Worm (Caenorhabditis elegans) whole organism, L4/young adult: ENCODE measurements around the gene Y57G11C.5.

Experiments used
- W03F9.2 ChIP-seq: fragments of 150-350 bp; optimal IDR thresholded peaks from 2 replicates; lab custom pipeline; 2014; ENCODE audit warnings: missing biosample characterization, missing genetic modification characterization
- dao-5 ChIP-seq: sonication (generic microtip); optimal IDR thresholded peaks from 2 replicates; lab custom pipeline; 2016; ENCODE audit warnings: missing genotype, missing genetic modification characterization, moderate library complexity, missing compliant biosample characterization
- him-1 ChIP-seq: sonication (generic microtip); optimal IDR thresholded peaks from 2 replicates; lab custom pipeline; 2016; ENCODE audit warnings: missing genotype, missing genetic modification reagents, missing genetic modification characterization, missing compliant biosample characterization

The Y57G11C.5 gene

DNA sequence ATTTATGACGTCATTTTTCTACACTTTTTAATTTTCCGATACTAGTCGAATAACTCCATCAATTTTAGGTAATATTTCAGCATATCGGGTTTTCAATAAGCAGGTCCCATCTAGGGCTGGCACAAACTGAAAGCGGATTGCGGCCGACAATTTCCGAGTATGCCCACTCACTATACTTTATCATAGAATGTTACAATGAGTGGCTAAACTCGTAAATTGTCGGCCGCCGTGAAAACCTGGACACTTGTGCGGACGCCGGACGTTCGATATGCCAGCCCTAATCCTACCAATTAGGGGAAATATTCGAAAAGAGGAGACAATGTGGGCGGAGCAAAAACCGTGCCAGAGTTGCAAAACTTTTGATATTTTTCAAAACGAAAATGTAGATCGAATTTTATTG is 5.6 kb downstream of the Y57G11C.5 start:
- TF ChIP-seq W03F9.2 (tag; lab: Kevin White, UChicago), result no peak
- TF ChIP-seq dao-5 (tag; lab: Kevin White, UChicago), result no peak
- TF ChIP-seq him-1 (tag; lab: Kevin White, UChicago), result no peak

DNA sequence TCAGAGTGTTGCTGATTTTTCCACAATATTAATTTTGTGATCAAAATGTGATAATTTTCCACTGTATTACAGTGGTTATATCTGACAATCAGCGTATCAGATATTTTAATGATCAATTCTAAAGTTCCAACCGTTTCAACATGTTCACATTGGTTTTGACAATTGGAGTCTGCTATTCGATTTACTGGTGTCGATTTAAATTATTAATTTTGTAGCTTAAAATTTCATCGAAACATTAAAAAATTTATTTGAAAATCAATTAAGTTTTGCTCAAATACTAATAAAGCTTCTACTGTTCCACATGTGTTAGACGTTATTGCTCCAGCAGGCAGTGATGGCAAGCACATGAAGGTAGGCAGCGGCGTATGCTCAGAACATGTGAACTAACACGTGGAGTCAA is 7.5 kb downstream of the Y57G11C.5 start:
- TF ChIP-seq W03F9.2 (tag; lab: Kevin White, UChicago), result no peak
- no peak for TF ChIP-seq him-1 (tag; lab: Kevin White, UChicago)
- TF ChIP-seq dao-5 (tag; lab: Kevin White, UChicago), result no peak

DNA sequence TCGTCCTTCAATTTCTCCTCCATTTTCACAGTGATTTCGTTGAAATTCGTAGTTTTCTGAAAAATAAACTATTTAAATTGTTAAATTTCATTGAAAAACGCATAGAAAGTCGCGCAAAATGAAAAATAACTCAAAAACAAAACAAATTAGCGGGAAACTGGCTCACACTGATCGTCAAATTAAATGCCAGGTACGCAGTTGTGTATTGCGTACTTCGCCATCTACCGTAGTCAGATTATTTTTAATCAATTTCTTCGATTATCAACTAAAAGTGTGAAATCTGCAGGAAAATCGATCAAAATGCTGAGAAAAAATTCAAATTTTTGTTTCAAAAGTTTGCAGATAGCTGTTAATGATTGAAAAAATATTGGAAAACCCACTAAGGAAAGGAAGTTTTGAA is 10.3 kb downstream of the Y57G11C.5 start, which contains the start of gene Y57G11C.499:
Y57G11C.499 (minus strand) TSS at position 23 of the 400 bp plus-strand sequence.
- TF ChIP-seq dao-5 (tag; lab: Kevin White, UChicago) (no peak), him-1 (tag; lab: Kevin White, UChicago) (no peak), W03F9.2 (tag; lab: Kevin White, UChicago) (no peak)

DNA sequence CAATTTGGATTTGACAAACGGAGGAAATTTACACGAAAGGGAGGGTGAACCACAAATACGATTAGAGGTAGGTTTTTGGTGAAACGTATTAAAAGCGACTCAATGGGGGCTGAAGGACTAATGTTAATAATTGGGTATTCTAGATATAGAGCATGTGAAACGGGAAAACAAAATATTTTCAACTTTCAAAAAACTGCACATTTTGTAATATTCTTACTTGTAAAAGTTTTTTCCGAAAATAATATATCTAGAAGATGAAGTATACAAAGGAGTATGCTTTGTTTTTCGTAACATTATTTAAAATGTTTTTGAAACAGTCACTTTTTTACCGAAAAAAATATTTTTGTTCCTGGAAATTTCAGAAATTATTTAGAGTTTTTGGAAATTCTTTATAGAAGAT is 23.3 kb downstream of the Y57G11C.5 start:
- TF ChIP-seq W03F9.2 (tag; lab: Kevin White, UChicago) (no peak), dao-5 (tag; lab: Kevin White, UChicago) (no peak)

DNA sequence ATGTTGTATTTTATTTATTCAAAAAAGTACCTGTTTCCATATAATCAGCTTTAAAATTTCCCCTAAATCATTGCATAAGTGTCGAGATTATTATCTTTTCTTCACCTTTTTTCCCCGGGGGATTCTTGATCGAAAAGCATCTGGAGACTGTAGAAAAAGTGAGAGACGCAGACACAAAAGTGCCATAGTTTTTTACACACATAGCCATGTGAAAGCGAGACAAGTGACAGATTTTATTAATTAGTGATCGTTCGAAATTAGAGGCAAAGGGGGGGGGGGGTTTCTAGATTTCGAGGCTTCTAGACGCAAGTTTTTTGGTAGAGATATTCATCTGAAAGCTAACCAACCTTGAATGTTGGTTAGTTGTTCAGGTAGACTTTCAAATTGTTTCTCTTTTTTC is 36.0 kb downstream of the Y57G11C.5 start:
- TF ChIP-seq dao-5 (tag; lab: Kevin White, UChicago) (no peak), W03F9.2 (tag; lab: Kevin White, UChicago) (no peak), him-1 (tag; lab: Kevin White, UChicago) (no peak)

DNA sequence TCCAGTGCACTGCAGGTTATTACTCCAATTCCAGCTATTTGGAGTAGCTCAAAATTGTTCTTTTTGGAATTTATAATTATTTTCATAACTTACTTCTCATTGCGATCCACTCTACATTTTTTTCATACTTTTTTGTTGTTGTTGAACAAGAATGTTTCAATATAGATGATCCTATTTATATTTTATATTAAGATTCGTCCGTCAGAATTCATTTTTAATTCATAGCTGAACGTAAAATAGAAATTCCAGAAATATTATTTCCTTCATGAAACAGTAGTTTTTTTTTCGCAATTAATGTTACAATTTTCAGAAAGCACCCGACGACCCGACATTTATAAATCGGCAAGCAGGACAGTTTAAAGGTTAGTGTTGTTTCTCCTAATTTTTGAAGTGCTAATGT is 37.0 kb downstream of the Y57G11C.5 start, which contains the start of gene Y57G11C.42:
Y57G11C.42 (plus strand) TSS at position 301 of the 400 bp plus-strand sequence.
- no peak for TF ChIP-seq W03F9.2 (tag; lab: Kevin White, UChicago)
- no peak for TF ChIP-seq him-1 (tag; lab: Kevin White, UChicago)
- TF ChIP-seq dao-5 (tag; lab: Kevin White, UChicago), result no peak

DNA sequence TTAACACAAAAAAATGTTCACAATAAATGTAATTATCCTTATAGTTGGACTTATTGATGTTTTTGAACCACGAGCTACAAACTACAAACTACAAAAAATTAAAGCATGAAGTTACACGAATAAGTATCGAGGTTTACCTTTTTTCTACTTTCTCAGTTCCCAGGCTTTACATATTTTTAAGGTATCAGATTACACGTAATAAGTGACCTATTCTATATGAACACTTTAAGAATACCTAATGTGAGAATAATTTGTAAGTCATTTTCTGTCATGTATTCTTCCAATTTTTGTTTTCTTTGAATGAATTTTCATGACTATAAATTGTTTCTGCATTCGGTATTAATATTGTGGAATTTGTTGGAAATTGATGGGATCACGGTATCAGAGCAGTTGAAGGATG is 49.7 kb downstream of the Y57G11C.5 start, which contains the start of gene lgc-8:
lgc-8 (plus strand) TSS at position 301 of the 400 bp plus-strand sequence.
- no peak for TF ChIP-seq dao-5 (tag; lab: Kevin White, UChicago)
- TF ChIP-seq him-1 (tag; lab: Kevin White, UChicago), result no peak
- no peak for TF ChIP-seq W03F9.2 (tag; lab: Kevin White, UChicago)
